Fruit fly (Drosophila melanogaster) whole organism, embryonic: ENCODE data around the gene Nost.
A peak's percentile ranks its signal among the peaks of the same experiment; 100 is the strongest.

Experiments used
- CG10431 ChIP-seq: fragments of 200-800 bp; sonication (Bioruptor generic); optimal IDR thresholded peaks from 3 replicates; lab custom pipeline; 2018; ENCODE audit warnings: missing biosample characterization, mild to moderate bottlenecking, missing genetic modification characterization
- CG14441 ChIP-seq: fragments of 200-800 bp; sonication (Bioruptor generic); IDR thresholded peaks from 2 replicates; pipeline ENCODE4 v1.3.6; 2022; ENCODE audit warnings: missing biosample characterization, missing genetic modification characterization
- CG15011 ChIP-seq: fragments of 200-800 bp; sonication (Bioruptor generic); optimal IDR thresholded peaks from 3 replicates; lab custom pipeline; 2018; ENCODE audit warnings: missing biosample characterization, mild to moderate bottlenecking, missing genetic modification characterization
- CG15479 ChIP-seq: fragments of 200-800 bp; sonication (Bioruptor generic); optimal IDR thresholded peaks from 3 replicates; lab custom pipeline; 2019; ENCODE audit warnings: missing biosample characterization, mild to moderate bottlenecking, missing genetic modification characterization, moderate library complexity
- CG16863 ChIP-seq: fragments of 200-800 bp; sonication (Bioruptor generic); optimal IDR thresholded peaks from 3 replicates; lab custom pipeline; 2016; ENCODE audit warnings: missing biosample characterization, missing genetic modification characterization
- CG17328 ChIP-seq: fragments of 200-800 bp; sonication (Bioruptor generic); IDR thresholded peaks from 2 replicates; pipeline ENCODE4 v1.3.6; 2022; ENCODE audit warnings: missing biosample characterization, missing genetic modification characterization
- CG17802 ChIP-seq: fragments of 200-800 bp; sonication (Bioruptor generic); optimal IDR thresholded peaks from 2 replicates; lab custom pipeline; 2018; ENCODE audit warnings: missing biosample characterization, mild to moderate bottlenecking, missing genetic modification characterization, moderate library complexity
- CG32772 ChIP-seq: fragments of 200-800 bp; sonication (Bioruptor generic); IDR thresholded peaks from 2 replicates; pipeline ENCODE4 v1.3.6; 2022; ENCODE audit warnings: missing biosample characterization, missing genetic modification characterization
- CG4360 ChIP-seq: fragments of 200-800 bp; sonication (Bioruptor generic); IDR thresholded peaks from 2 replicates; pipeline ENCODE4 v1.3.6; 2022; ENCODE audit warnings: missing biosample characterization, missing genetic modification characterization
- CG4707 ChIP-seq: fragments of 200-800 bp; sonication (Bioruptor generic); optimal IDR thresholded peaks from 2 replicates; lab custom pipeline; 2018; ENCODE audit warnings: missing biosample characterization, mild to moderate bottlenecking, missing genetic modification characterization, moderate library complexity
- CG4730 ChIP-seq: fragments of 200-800 bp; sonication (Bioruptor generic); IDR thresholded peaks from 2 replicates; pipeline ENCODE4 v1.3.6; 2022; ENCODE audit warnings: missing biosample characterization, missing genetic modification characterization
- CG5245 ChIP-seq: fragments of 200-800 bp; sonication (Bioruptor generic); optimal IDR thresholded peaks from 3 replicates; lab custom pipeline; 2016; ENCODE audit warnings: missing biosample characterization, missing genetic modification characterization
- CG6272 ChIP-seq: fragments of 200-800 bp; sonication (Bioruptor generic); IDR thresholded peaks from 2 replicates; pipeline ENCODE4 v1.3.6; 2022; ENCODE audit warnings: missing biosample characterization, missing genetic modification characterization
- CG6813 ChIP-seq: fragments of 200-800 bp; sonication (Bioruptor generic); optimal IDR thresholded peaks from 2 replicates; lab custom pipeline; 2017; ENCODE audit warnings: missing biosample characterization, missing genetic modification characterization, mild to moderate bottlenecking, moderate library complexity, missing genetic modification reagents
- CG7357 ChIP-seq: fragments of 200-800 bp; sonication (Bioruptor generic); IDR thresholded peaks from 3 replicates; pipeline ENCODE4 v1.3.6; 2022; ENCODE audit warnings: missing biosample characterization, missing genetic modification characterization
- CG7928 ChIP-seq: fragments of 200-800 bp; sonication (Bioruptor generic); optimal IDR thresholded peaks from 2 replicates; lab custom pipeline; 2017; ENCODE audit warnings: missing biosample characterization, mild to moderate bottlenecking, missing genetic modification characterization
- D19B ChIP-seq: fragments of 200-800 bp; sonication (Bioruptor generic); optimal IDR thresholded peaks from 2 replicates; lab custom pipeline; 2017; ENCODE audit warnings: missing biosample characterization, mild to moderate bottlenecking, missing genetic modification characterization
- Dip3 ChIP-seq: fragments of 200-800 bp; sonication (Bioruptor generic); optimal IDR thresholded peaks from 3 replicates; lab custom pipeline; 2016; ENCODE audit warnings: missing biosample characterization, missing genetic modification characterization
- GATAe ChIP-seq: fragments of 200-800 bp; sonication (Bioruptor generic); conservative IDR thresholded peaks from 2 replicates; pipeline ENCODE4 v1.3.6; 2022; ENCODE audit warnings: missing biosample characterization, missing genetic modification characterization
- Hr78 ChIP-seq, 2 experiments: fragments of 200-800 bp in 1 of 2; fragments of >200 bp in 1 of 2; sonication (Bioruptor generic) in 1 of 2; optimal IDR thresholded peaks; 2 replicates each; lab custom pipeline; 2017 to 2019; ENCODE audit warnings: missing biosample characterization in 2 of 2, missing genetic modification characterization in 2 of 2, mild to moderate bottlenecking in 1 of 2, moderate library complexity in 1 of 2
- Lim3 ChIP-seq: fragments of 200-800 bp; sonication (Bioruptor generic); IDR thresholded peaks from 2 replicates; pipeline ENCODE4 v1.3.6; 2022; ENCODE audit warnings: missing biosample characterization, missing genetic modification characterization
- Nf-YC ChIP-seq: fragments of 200-800 bp; optimal IDR thresholded peaks from 3 replicates; lab custom pipeline; 2019; ENCODE audit warnings: missing biosample characterization, mild to moderate bottlenecking, missing genetic modification characterization, moderate library complexity
- Xbp1 ChIP-seq: fragments of 200-800 bp; sonication (Bioruptor generic); optimal IDR thresholded peaks from 3 replicates; lab custom pipeline; 2016; ENCODE audit warnings: missing biosample characterization, mild to moderate bottlenecking, missing genetic modification characterization
- abd-A ChIP-seq: fragments of 200-800 bp; sonication (Bioruptor generic); optimal IDR thresholded peaks from 3 replicates; lab custom pipeline; 2019; ENCODE audit warnings: missing biosample characterization, mild to moderate bottlenecking, missing genetic modification characterization, moderate library complexity
- ac ChIP-seq: fragments of 200-800 bp; sonication (Bioruptor generic); optimal IDR thresholded peaks from 3 replicates; lab custom pipeline; 2017; ENCODE audit warnings: missing biosample characterization, mild to moderate bottlenecking, missing genetic modification characterization
- ap ChIP-seq: fragments of 200-800 bp; sonication (Bioruptor generic); IDR thresholded peaks from 2 replicates; pipeline ENCODE4 v1.3.6; 2022; ENCODE audit warnings: missing biosample characterization, missing genetic modification characterization
- az2 ChIP-seq: fragments of 200-800 bp; sonication (Bioruptor generic); optimal IDR thresholded peaks from 3 replicates; lab custom pipeline; 2016; ENCODE audit warnings: missing biosample characterization, missing genetic modification characterization
- br ChIP-seq: fragments of >200 bp; optimal IDR thresholded peaks from 2 replicates; lab custom pipeline; 2017
- btn ChIP-seq: fragments of 200-800 bp; sonication (Bioruptor generic); optimal IDR thresholded peaks from 2 replicates; lab custom pipeline; 2016; ENCODE audit warnings: missing biosample characterization, missing genetic modification characterization
- caup ChIP-seq: fragments of 200-800 bp; sonication (Bioruptor generic); optimal IDR thresholded peaks from 3 replicates; lab custom pipeline; 2017; ENCODE audit warnings: missing biosample characterization, mild to moderate bottlenecking, missing genetic modification characterization, moderate library complexity; ENCODE audit not compliant: severe bottlenecking
- chn ChIP-seq: fragments of 200-800 bp; sonication (Bioruptor generic); optimal IDR thresholded peaks from 2 replicates; lab custom pipeline; 2016; ENCODE audit warnings: missing biosample characterization, missing genetic modification characterization
- disco-r ChIP-seq: fragments of 200-800 bp; sonication (Bioruptor generic); optimal IDR thresholded peaks from 2 replicates; lab custom pipeline; 2016; ENCODE audit warnings: missing biosample characterization, missing genetic modification characterization
- eyg ChIP-seq: fragments of 200-800 bp; sonication (Bioruptor generic); optimal IDR thresholded peaks from 3 replicates; lab custom pipeline; 2016; ENCODE audit warnings: missing biosample characterization, missing genetic modification characterization
- fd102C ChIP-seq: fragments of 200-800 bp; sonication (Bioruptor generic); optimal IDR thresholded peaks from 2 replicates; lab custom pipeline; 2018; ENCODE audit warnings: missing biosample characterization, mild to moderate bottlenecking, missing genetic modification characterization, moderate library complexity
- fru ChIP-seq: fragments of >200 bp; optimal IDR thresholded peaks from 2 replicates; lab custom pipeline; 2017
- gsb ChIP-seq: fragments of 200-800 bp; sonication (Bioruptor generic); IDR thresholded peaks from 2 replicates; pipeline ENCODE4 v1.3.6; 2022; ENCODE audit warnings: missing biosample characterization, missing genetic modification characterization
- hth ChIP-seq: fragments of >200 bp; optimal IDR thresholded peaks from 2 replicates; lab custom pipeline; 2017; ENCODE audit warnings: inconsistent platforms
- ind ChIP-seq: fragments of 200-800 bp; sonication (Bioruptor generic); optimal IDR thresholded peaks from 3 replicates; lab custom pipeline; 2016; ENCODE audit warnings: missing biosample characterization, missing genetic modification characterization
- mam ChIP-seq: fragments of 200-800 bp; sonication (Bioruptor generic); optimal IDR thresholded peaks from 3 replicates; lab custom pipeline; 2016; ENCODE audit warnings: missing biosample characterization, missing genetic modification characterization
- mld ChIP-seq: fragments of 200-800 bp; sonication (Bioruptor generic); IDR thresholded peaks from 3 replicates; pipeline ENCODE4 v1.3.6; 2022; ENCODE audit warnings: missing biosample characterization, missing genetic modification characterization; ENCODE audit not compliant: partially characterized antibody
- nerfin-1 ChIP-seq: fragments of 200-800 bp; sonication (Bioruptor generic); optimal IDR thresholded peaks from 3 replicates; lab custom pipeline; 2019; ENCODE audit warnings: missing biosample characterization, mild to moderate bottlenecking, missing genetic modification characterization, moderate library complexity
- nerfin-2 ChIP-seq: fragments of 200-800 bp; sonication (Bioruptor generic); IDR thresholded peaks from 2 replicates; pipeline ENCODE4 v1.3.6; 2022; ENCODE audit warnings: missing biosample characterization, missing genetic modification characterization; ENCODE audit not compliant: partially characterized antibody
- nmo ChIP-seq: fragments of 200-800 bp; sonication (Bioruptor generic); optimal IDR thresholded peaks from 2 replicates; lab custom pipeline; 2018; ENCODE audit warnings: missing biosample characterization, mild to moderate bottlenecking, missing genetic modification characterization, moderate library complexity
- psq ChIP-seq: fragments of 200-800 bp; sonication (Bioruptor generic); optimal IDR thresholded peaks from 2 replicates; lab custom pipeline; 2017; ENCODE audit warnings: missing biosample characterization, missing genetic modification characterization
- pzg ChIP-seq: fragments of 200-800 bp; sonication (Bioruptor generic); optimal IDR thresholded peaks from 3 replicates; lab custom pipeline; 2018; ENCODE audit warnings: missing biosample characterization, mild to moderate bottlenecking, missing genetic modification characterization, moderate library complexity
- rib ChIP-seq: fragments of 200-800 bp; sonication (Bioruptor generic); IDR thresholded peaks from 2 replicates; pipeline ENCODE4 v1.3.6; 2022; ENCODE audit warnings: missing biosample characterization, missing genetic modification characterization
- run ChIP-seq: fragments of 200-800 bp; sonication (Bioruptor generic); optimal IDR thresholded peaks from 3 replicates; lab custom pipeline; 2018; ENCODE audit warnings: missing biosample characterization, mild to moderate bottlenecking, missing genetic modification characterization
- shn ChIP-seq: fragments of 200-800 bp; sonication (Bioruptor generic); optimal IDR thresholded peaks from 3 replicates; lab custom pipeline; 2016; ENCODE audit warnings: missing biosample characterization, missing genetic modification characterization
- tin ChIP-seq: fragments of 200-800 bp; sonication (Bioruptor generic); optimal IDR thresholded peaks from 3 replicates; lab custom pipeline; 2016; ENCODE audit warnings: missing biosample characterization, missing genetic modification characterization
- unc-4 ChIP-seq: fragments of 200-800 bp; sonication (Bioruptor generic); IDR thresholded peaks from 2 replicates; pipeline ENCODE4 v1.3.6; 2022; ENCODE audit warnings: missing biosample characterization, missing genetic modification characterization; ENCODE audit not compliant: partially characterized antibody
- vnd ChIP-seq: fragments of 200-800 bp; sonication (Bioruptor generic); IDR thresholded peaks from 3 replicates; pipeline ENCODE4 v1.3.6; 2022; ENCODE audit warnings: missing biosample characterization, missing genetic modification characterization; ENCODE audit not compliant: partially characterized antibody
- wdn ChIP-seq: fragments of 200-800 bp; sonication (Bioruptor generic); IDR thresholded peaks from 2 replicates; pipeline ENCODE4 v1.3.6; 2022; ENCODE audit warnings: missing biosample characterization, missing genetic modification characterization
- zfh1 ChIP-seq: fragments of 200-800 bp; sonication (Bioruptor generic); IDR thresholded peaks from 3 replicates; pipeline ENCODE4 v1.3.6; 2022; ENCODE audit warnings: missing biosample characterization, missing genetic modification characterization

Nost gene

DNA sequence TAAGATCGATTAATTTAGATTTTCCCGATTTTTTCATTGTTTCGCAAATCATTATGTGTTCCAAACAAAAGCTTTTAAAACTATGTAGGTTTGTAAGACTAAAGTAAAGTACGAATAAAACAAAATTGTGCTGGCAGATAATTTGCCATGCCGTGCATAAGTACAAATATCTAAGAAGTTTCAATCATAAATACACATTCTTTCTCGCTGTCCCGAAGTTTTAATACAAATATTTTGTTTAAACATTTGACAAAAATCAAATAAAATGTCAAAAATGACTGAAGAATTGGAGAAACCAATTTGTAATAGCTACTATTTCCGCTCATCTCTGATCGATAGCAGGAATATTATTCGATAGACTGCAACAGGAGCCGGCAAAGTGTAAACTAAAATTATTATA is 52.6 kb downstream of the Nost start, which contains the start of gene APC4:
APC4 (plus strand) TSS at position 332 of the 400 bp plus-strand sequence.
- no peak for TF ChIP-seq br (lab: Kevin White, UChicago)
- TF ChIP-seq CG4360, result no peak
- no peak for TF ChIP-seq CG7357 (GFP tag; lab: Robert Waterston, UW)
- no peak for TF ChIP-seq CG17802 (tag; lab: Kevin White, UChicago)
- no peak for TF ChIP-seq btn
- TF ChIP-seq CG32772 (GFP tag; lab: Robert Waterston, UW), result no peak
- TF ChIP-seq Lim3 (GFP tag; lab: Robert Waterston, UW), result no peak
- no peak for TF ChIP-seq Dip3 (GFP tag; lab: Kevin White, UChicago)
- no peak for TF ChIP-seq CG5245
- no peak for TF ChIP-seq ac (GFP tag; lab: Kevin White, UChicago)
- no peak for TF ChIP-seq abd-A
- TF ChIP-seq eyg (GFP tag; lab: Kevin White, UChicago), result no peak
- no peak for TF ChIP-seq fd102C
- TF ChIP-seq nerfin-1 (tag; lab: Kevin White, UChicago), result peak; percentile 1
- TF ChIP-seq CG6813, result no peak
- TF ChIP-seq pzg, result peak; percentile 12
- TF ChIP-seq CG14441 (GFP tag; lab: Robert Waterston, UW), result no peak
- no peak for TF ChIP-seq run (tag; lab: Kevin White, UChicago)
- no peak for TF ChIP-seq wdn (GFP tag; lab: Robert Waterston, UW)
- peak; percentile 32 for TF ChIP-seq ind (GFP tag; lab: Kevin White, UChicago)
- no peak for TF ChIP-seq CG15479 (GFP tag; lab: Kevin White, UChicago)
- no peak for TF ChIP-seq CG4730 (GFP tag; lab: Robert Waterston, UW)
- TF ChIP-seq Xbp1 (GFP tag; lab: Kevin White, UChicago), result peak; percentile 30
- TF ChIP-seq CG10431 (GFP tag; lab: Kevin White, UChicago), result no peak
- no peak for TF ChIP-seq D19B (GFP tag; lab: Kevin White, UChicago)
- no peak for TF ChIP-seq shn (GFP tag; lab: Kevin White, UChicago)
- TF ChIP-seq CG4707, result no peak
- TF ChIP-seq disco-r (GFP tag; lab: Kevin White, UChicago), result no peak
- TF ChIP-seq ap (GFP tag; lab: Robert Waterston, UW), result no peak
- no peak for TF ChIP-seq GATAe
- TF ChIP-seq CG7928 (GFP tag; lab: Kevin White, UChicago), result no peak
- TF ChIP-seq nerfin-2 (GFP tag; lab: Robert Waterston, UW), result no peak
- TF ChIP-seq CG6272 (GFP tag; lab: Robert Waterston, UW), result no peak
- TF ChIP-seq vnd (GFP tag; lab: Robert Waterston, UW), result no peak
- TF ChIP-seq fru (lab: Kevin White, UChicago), result no peak
- no peak for TF ChIP-seq CG17328 (GFP tag; lab: Robert Waterston, UW)
- no peak for TF ChIP-seq chn (GFP tag; lab: Kevin White, UChicago)
- TF ChIP-seq Nf-YC, result peak; percentile 42
- peak; percentile 25 for TF ChIP-seq tin (GFP tag; lab: Kevin White, UChicago)
- TF ChIP-seq CG15011 (GFP tag; lab: Kevin White, UChicago), result no peak
- TF ChIP-seq CG16863 (GFP tag; lab: Kevin White, UChicago), result no peak
- peak; percentile 49 for TF ChIP-seq nmo
- no peak for TF ChIP-seq rib (GFP tag; lab: Robert Waterston, UW)
- TF ChIP-seq mam, result no peak
- no peak for TF ChIP-seq mld (GFP tag; lab: Robert Waterston, UW)
- no peak for TF ChIP-seq Hr78 (GFP tag; optimal IDR thresholded peaks at IDR 0.05; lab: Kevin White, UChicago)
- no peak for TF ChIP-seq unc-4 (GFP tag; lab: Robert Waterston, UW)
- peak; percentile 23 for TF ChIP-seq az2
- no peak for TF ChIP-seq hth (lab: Kevin White, UChicago)
- no peak for TF ChIP-seq caup (GFP tag; lab: Kevin White, UChicago)
- TF ChIP-seq zfh1 (GFP tag; lab: Robert Waterston, UW), result no peak
- TF ChIP-seq gsb (GFP tag; lab: Robert Waterston, UW), result no peak
- TF ChIP-seq psq (GFP tag; lab: Kevin White, UChicago), result no peak
